Worm (Caenorhabditis elegans): ENCODE data around the gene srd-28.

DNA sequence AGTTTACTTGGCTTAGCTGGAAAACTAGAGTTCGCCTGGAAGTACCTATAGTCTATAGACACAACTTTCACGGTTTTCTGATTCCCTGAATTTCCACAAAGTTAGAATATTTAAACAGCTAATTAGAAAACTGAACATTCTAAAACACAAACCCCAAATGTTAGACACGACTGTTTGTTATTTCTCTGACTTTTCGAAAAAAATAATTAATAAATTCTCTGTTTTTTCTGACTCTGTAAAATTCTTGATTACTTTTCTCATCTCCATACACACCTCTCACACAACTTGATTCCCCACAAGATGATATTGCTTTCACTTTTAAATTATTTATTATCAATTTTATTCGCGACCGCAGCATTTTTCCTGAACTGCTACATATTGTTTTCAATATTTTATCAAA, 3.1 kb downstream of the srd-28 start, which contains the start of gene srbc-75:
- no peak for TF ChIP-seq F13C5.2 (tag; optimal IDR thresholded peaks at IDR 0.05)
- TF ChIP-seq ama-1 (optimal IDR thresholded peaks at IDR 0.05), result no peak
- no peak for TF ChIP-seq flt-1 (GFP tag; IDR thresholded peaks at IDR 0.05)
- TF ChIP-seq ets-7 (tag; optimal IDR thresholded peaks at IDR 0.05), result no peak
- no peak for TF ChIP-seq tbx-37 (GFP tag; conservative IDR thresholded peaks at IDR 0.05)
- TF ChIP-seq pes-1 (GFP tag; IDR thresholded peaks at IDR 0.05), result no peak
- TF ChIP-seq aly-1 (tag; optimal IDR thresholded peaks at IDR 0.05), result no peak
- TF ChIP-seq ceh-36 (tag; optimal IDR thresholded peaks at IDR 0.05), result no peak

All from whole organism, early embryonic.